Worm (Caenorhabditis elegans) whole organism, L4/young adult: ENCODE data around the gene T11F9.14.

Experiments used
- W03F9.2 ChIP-seq: fragments of 150-350 bp; optimal IDR thresholded peaks from 2 replicates; lab custom pipeline; 2014; ENCODE audit warnings: missing biosample characterization, missing genetic modification characterization
- dao-5 ChIP-seq: sonication (generic microtip); optimal IDR thresholded peaks from 2 replicates; lab custom pipeline; 2016; ENCODE audit warnings: missing genotype, missing genetic modification characterization, moderate library complexity, missing compliant biosample characterization
- him-1 ChIP-seq: sonication (generic microtip); optimal IDR thresholded peaks from 2 replicates; lab custom pipeline; 2016; ENCODE audit warnings: missing genotype, missing genetic modification reagents, missing genetic modification characterization, missing compliant biosample characterization

DNA sequence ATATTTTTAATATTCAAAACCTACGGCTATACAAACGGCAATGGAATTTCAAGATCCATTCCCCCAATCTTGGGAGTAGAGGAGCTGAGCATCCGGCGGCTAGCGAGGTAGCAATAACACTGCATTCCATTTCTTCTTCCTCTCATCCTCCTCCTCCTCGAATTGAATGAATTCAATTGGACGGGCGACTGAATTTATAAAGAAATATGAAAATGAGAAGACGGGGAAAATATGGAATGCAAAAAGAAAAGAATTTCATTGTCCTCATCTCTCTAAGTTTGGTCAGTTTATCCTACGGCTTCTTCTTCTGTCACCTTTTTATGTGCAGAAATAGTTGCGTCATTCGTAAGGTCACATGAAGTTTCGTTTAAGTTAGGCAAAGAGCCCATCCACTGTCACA lies 44.2 kb downstream of the T11F9.14 start:
- TF ChIP-seq dao-5, result no peak
- TF ChIP-seq him-1, result no peak
- no peak for TF ChIP-seq W03F9.2 (tag; lab: Kevin White, UChicago)
